Worm (Caenorhabditis elegans) whole organism, L1 larva: ENCODE results near the gene melo-3.

Experiments
- aha-1 ChIP-seq: fragments of 150-350 bp; optimal IDR thresholded peaks from 2 replicates; lab custom pipeline; 2014; ENCODE audit warnings: missing biosample characterization, missing genetic modification characterization
- alr-1 ChIP-seq: fragments of 200-800 bp; sonication (Bioruptor generic); optimal IDR thresholded peaks from 2 replicates; lab custom pipeline; 2018; ENCODE audit warnings: borderline replicate concordance, mild to moderate bottlenecking, missing genetic modification characterization, missing compliant biosample characterization
- aly-2 ChIP-seq: fragments of 150-350 bp; optimal IDR thresholded peaks from 2 replicates; lab custom pipeline; 2014; ENCODE audit warnings: missing biosample characterization, missing genetic modification characterization
- ama-1 ChIP-seq: fragments of 150-350 bp; optimal IDR thresholded peaks from 2 replicates; lab custom pipeline; 2014
- blmp-1 ChIP-seq: fragments of 150-350 bp; optimal IDR thresholded peaks from 2 replicates; lab custom pipeline; 2014; ENCODE audit warnings: missing biosample characterization, missing genetic modification characterization
- ceh-8 ChIP-seq: fragments of 200-800 bp; sonication (Bioruptor generic); optimal IDR thresholded peaks from 2 replicates; lab custom pipeline; 2018; ENCODE audit warnings: mild to moderate bottlenecking, missing genetic modification characterization, moderate library complexity, missing compliant biosample characterization
- ceh-90 ChIP-seq: sonication (generic microtip); optimal IDR thresholded peaks from 2 replicates; lab custom pipeline; 2016; ENCODE audit warnings: missing genetic modification characterization, missing compliant biosample characterization
- dpl-1 ChIP-seq, 3 experiments: fragments of 150-350 bp in 2 of 3; sonication (generic microtip) in 1 of 3; optimal IDR thresholded peaks; 2 replicates each; lab custom pipeline; 2014 to 2017; ENCODE audit warnings: missing biosample characterization in 3 of 3, missing genetic modification characterization in 3 of 3, missing genetic modification reagents in 3 of 3
- dsc-1 ChIP-seq: sonication (generic microtip); optimal IDR thresholded peaks from 2 replicates; lab custom pipeline; 2016; ENCODE audit warnings: mild to moderate bottlenecking, missing genetic modification characterization, missing compliant biosample characterization
- efl-1 ChIP-seq, 4 experiments: fragments of 150-350 bp; optimal IDR thresholded peaks in 3 of 4; peaks in 1 of 4; 1 replicate in 1 of 4; 2 replicates in 3 of 4; lab custom pipeline; 2014; ENCODE audit warnings: missing biosample characterization in 2 of 4, missing genetic modification characterization in 2 of 4, missing genetic modification reagents in 2 of 4
- efl-3 ChIP-seq: fragments of 200-800 bp; sonication (Bioruptor generic); optimal IDR thresholded peaks from 2 replicates; lab custom pipeline; 2018; ENCODE audit warnings: mild to moderate bottlenecking, missing genetic modification characterization, missing compliant biosample characterization
- egl-13 ChIP-seq: sonication (generic microtip); optimal IDR thresholded peaks from 2 replicates; lab custom pipeline; 2016; ENCODE audit warnings: missing genotype, missing genetic modification reagents, missing genetic modification characterization, missing compliant biosample characterization
- egl-27 ChIP-seq, 2 experiments: fragments of 150-350 bp in 1 of 2; sonication (generic microtip); optimal IDR thresholded peaks; 3 replicates each; lab custom pipeline; 2017 to 2018; ENCODE audit warnings: missing biosample characterization in 2 of 2, missing genetic modification characterization in 2 of 2, missing genetic modification reagents in 2 of 2
- elt-3 ChIP-seq, 6 experiments: fragments of 150-350 bp in 1 of 6; sonication (generic microtip); optimal IDR thresholded peaks; 2 replicates each; lab custom pipeline; 2017 to 2018; ENCODE audit warnings: missing biosample characterization in 6 of 6, missing genetic modification characterization in 6 of 6, inconsistent platforms in 1 of 6
- fkh-10 ChIP-seq: sonication (generic microtip); optimal IDR thresholded peaks from 2 replicates; lab custom pipeline; 2017; ENCODE audit warnings: missing biosample characterization, missing genetic modification reagents, missing genetic modification characterization
- fkh-4 ChIP-seq: sonication (generic microtip); optimal IDR thresholded peaks from 2 replicates; lab custom pipeline; 2016; ENCODE audit warnings: missing compliant biosample characterization, missing genetic modification characterization, borderline replicate concordance
- fos-1 ChIP-seq: fragments of 150-350 bp; optimal IDR thresholded peaks from 2 replicates; lab custom pipeline; 2014; ENCODE audit warnings: missing biosample characterization, missing genetic modification characterization
- grh-1 ChIP-seq: fragments of 200-800 bp; sonication (Bioruptor generic); IDR thresholded peaks from 2 replicates; pipeline ENCODE4 v1.3.6; 2022; ENCODE audit warnings: missing genetic modification reagents, missing genetic modification characterization, missing compliant biosample characterization
- hlh-17 ChIP-seq: fragments of 200-800 bp; sonication (Bioruptor generic); optimal IDR thresholded peaks from 2 replicates; lab custom pipeline; 2018; ENCODE audit warnings: missing genetic modification characterization, mild to moderate bottlenecking, missing compliant biosample characterization, moderate library complexity, borderline replicate concordance
- hlh-4 ChIP-seq: sonication (generic microtip); optimal IDR thresholded peaks from 2 replicates; lab custom pipeline; 2016; ENCODE audit warnings: mild to moderate bottlenecking, missing genetic modification characterization, missing compliant biosample characterization
- hpl-2 ChIP-seq: fragments of 150-350 bp; optimal IDR thresholded peaks from 2 replicates; lab custom pipeline; 2014; ENCODE audit warnings: missing biosample characterization, missing genetic modification reagents, missing genetic modification characterization
- irx-1 ChIP-seq: sonication (generic microtip); optimal IDR thresholded peaks from 2 replicates; lab custom pipeline; 2016; ENCODE audit warnings: missing genetic modification characterization, missing compliant biosample characterization
- isw-1 ChIP-seq: fragments of 200-800 bp; sonication (Bioruptor generic); IDR thresholded peaks from 2 replicates; pipeline ENCODE4 v1.3.6; 2022; ENCODE audit warnings: missing genetic modification characterization, missing compliant biosample characterization
- jun-1 ChIP-seq: fragments of 150-350 bp; optimal IDR thresholded peaks from 2 replicates; lab custom pipeline; 2014; ENCODE audit warnings: missing biosample characterization, missing genetic modification reagents, missing genetic modification characterization
- lin-14 ChIP-seq: fragments of 200-800 bp; sonication (Bioruptor generic); optimal IDR thresholded peaks from 2 replicates; lab custom pipeline; 2018; ENCODE audit warnings: mild to moderate bottlenecking, missing genetic modification characterization, moderate library complexity, missing compliant biosample characterization
- lin-15B ChIP-seq: fragments of 150-350 bp; sonication (generic microtip); optimal IDR thresholded peaks from 3 replicates; lab custom pipeline; 2014; ENCODE audit warnings: missing biosample characterization, missing genetic modification characterization
- lin-35 ChIP-seq, 2 experiments: fragments of 150-350 bp; optimal IDR thresholded peaks; 2 replicates each; lab custom pipeline; 2014; ENCODE audit warnings: missing biosample characterization in 2 of 2, missing genetic modification characterization in 2 of 2, missing genetic modification reagents in 2 of 2
- lin-39 ChIP-seq: fragments of 150-350 bp; optimal IDR thresholded peaks from 2 replicates; lab custom pipeline; 2014; ENCODE audit warnings: missing biosample characterization, missing genetic modification reagents, missing genetic modification characterization
- mdl-1 ChIP-seq, 2 experiments: fragments of 150-350 bp; optimal IDR thresholded peaks; 2 replicates each; lab custom pipeline; 2014 to 2017; ENCODE audit warnings: missing biosample characterization in 2 of 2, missing genetic modification characterization in 2 of 2, inconsistent platforms in 1 of 2
- nhr-11 ChIP-seq: fragments of 150-350 bp; optimal IDR thresholded peaks from 2 replicates; lab custom pipeline; 2014; ENCODE audit warnings: missing biosample characterization, missing genetic modification characterization
- nhr-19 ChIP-seq: fragments of 200-800 bp; sonication (Bioruptor generic); conservative IDR thresholded peaks from 2 replicates; pipeline ENCODE4 v1.3.6; 2022; ENCODE audit warnings: missing genetic modification characterization, missing compliant biosample characterization
- nhr-20 ChIP-seq: sonication (generic microtip); optimal IDR thresholded peaks from 2 replicates; lab custom pipeline; 2016; ENCODE audit warnings: mild to moderate bottlenecking, missing genetic modification characterization, missing compliant biosample characterization
- nhr-237 ChIP-seq: fragments of 150-350 bp; optimal IDR thresholded peaks from 2 replicates; lab custom pipeline; 2014; ENCODE audit warnings: missing biosample characterization, missing genetic modification characterization
- nhr-28 ChIP-seq: fragments of 150-350 bp; optimal IDR thresholded peaks from 2 replicates; lab custom pipeline; 2014; ENCODE audit warnings: missing biosample characterization, missing genetic modification characterization
- nhr-77 ChIP-seq: fragments of 150-350 bp; optimal IDR thresholded peaks from 2 replicates; lab custom pipeline; 2014; ENCODE audit warnings: missing biosample characterization, missing genetic modification characterization
- nhr-85 ChIP-seq: sonication (generic microtip); peaks from one replicate; lab custom pipeline; 2016; ENCODE audit warnings: missing genetic modification characterization, inconsistent platforms, missing compliant biosample characterization
- nhr-90 ChIP-seq: sonication (generic microtip); optimal IDR thresholded peaks from 2 replicates; lab custom pipeline; 2016; ENCODE audit warnings: mild to moderate bottlenecking, missing genetic modification characterization, missing compliant biosample characterization; ENCODE audit not compliant: poor library complexity
- pax-3 ChIP-seq: fragments of 200-800 bp; sonication (Bioruptor generic); optimal IDR thresholded peaks from 2 replicates; lab custom pipeline; 2018; ENCODE audit warnings: mild to moderate bottlenecking, missing genetic modification characterization, moderate library complexity, missing compliant biosample characterization
- pqm-1 ChIP-seq: sonication (generic microtip); optimal IDR thresholded peaks from 3 replicates; lab custom pipeline; 2017; ENCODE audit warnings: missing biosample characterization, missing genetic modification characterization
- rnt-1 ChIP-seq: sonication (generic microtip); optimal IDR thresholded peaks from 2 replicates; lab custom pipeline; 2016; ENCODE audit warnings: mild to moderate bottlenecking, missing genetic modification characterization, moderate library complexity, missing compliant biosample characterization
- snu-23 ChIP-seq: sonication (generic microtip); optimal IDR thresholded peaks from 2 replicates; lab custom pipeline; 2016; ENCODE audit warnings: missing genetic modification characterization, missing compliant biosample characterization
- sptf-1 ChIP-seq: fragments of 150-350 bp; optimal IDR thresholded peaks from 2 replicates; lab custom pipeline; 2014; ENCODE audit warnings: missing biosample characterization, missing genetic modification characterization
- sup-37 ChIP-seq: fragments of 200-800 bp; sonication (Bioruptor generic); optimal IDR thresholded peaks from 2 replicates; lab custom pipeline; 2018; ENCODE audit warnings: mild to moderate bottlenecking, missing genetic modification characterization, missing compliant biosample characterization
- unc-130 ChIP-seq: fragments of 150-350 bp; optimal IDR thresholded peaks from 2 replicates; lab custom pipeline; 2017; ENCODE audit warnings: missing biosample characterization, missing genetic modification characterization, inconsistent platforms
- unc-30 ChIP-seq: sonication (generic microtip); optimal IDR thresholded peaks from 2 replicates; lab custom pipeline; 2017; ENCODE audit warnings: missing biosample characterization, missing genetic modification characterization
- unc-62 ChIP-seq: fragments of 150-350 bp; optimal IDR thresholded peaks from 2 replicates; lab custom pipeline; 2014; ENCODE audit warnings: missing biosample characterization, missing genetic modification reagents, missing genetic modification characterization
- unc-86 ChIP-seq: sonication (generic microtip); optimal IDR thresholded peaks from 2 replicates; lab custom pipeline; 2016; ENCODE audit warnings: missing genetic modification characterization, missing compliant biosample characterization
- unc-98 ChIP-seq: fragments of 200-800 bp; sonication (Bioruptor generic); IDR thresholded peaks from 2 replicates; pipeline ENCODE4 v1.3.6; 2022; ENCODE audit warnings: missing genetic modification characterization, missing compliant biosample characterization
- vab-15 ChIP-seq: sonication (generic microtip); optimal IDR thresholded peaks from 2 replicates; lab custom pipeline; 2017; ENCODE audit warnings: missing genotype, mild to moderate bottlenecking, missing genetic modification characterization, missing compliant biosample characterization
- xbp-1 ChIP-seq: sonication (generic microtip); optimal IDR thresholded peaks from 2 replicates; lab custom pipeline; 2016; ENCODE audit warnings: missing genetic modification characterization, missing compliant biosample characterization
- zip-4 ChIP-seq: fragments of 200-800 bp; sonication (Bioruptor generic); optimal IDR thresholded peaks from 2 replicates; lab custom pipeline; 2018; ENCODE audit warnings: mild to moderate bottlenecking, missing genetic modification characterization, moderate library complexity, missing compliant biosample characterization
- ztf-11 ChIP-seq, 2 experiments: sonication (generic microtip); optimal IDR thresholded peaks; 2 replicates each; lab custom pipeline; 2016 to 2017; ENCODE audit warnings: missing genetic modification characterization in 2 of 2, missing biosample characterization in 1 of 2, missing compliant biosample characterization in 1 of 2
- ztf-4 ChIP-seq: fragments of 150-350 bp; optimal IDR thresholded peaks from 2 replicates; lab custom pipeline; 2014; ENCODE audit warnings: missing biosample characterization, missing genetic modification characterization

The melo-3 gene

ce11 chrV:15059534-15059933 is 22.9 kb upstream of the melo-3 start, which contains the start of the genes mcm-3 and C25D7.15 (continued):
- TF ChIP-seq egl-13 (tag; lab: Kevin White, UChicago), result no peak
- no peak for TF ChIP-seq pax-3 (tag; lab: Kevin White, UChicago)
- TF ChIP-seq efl-3 (GFP tag; lab: Kevin White, UChicago), result no peak
- TF ChIP-seq fkh-10, result no peak
- TF ChIP-seq unc-62 (GFP tag; lab: Kevin White, UChicago), result no peak
- no peak for TF ChIP-seq aha-1
- peak; percentile 82 to 89 (median 85) for TF ChIP-seq dpl-1 (GFP tag; optimal IDR thresholded peaks at IDR 0.05; lab: Kevin White, UChicago)
- no peak for TF ChIP-seq aly-2 (tag; lab: Kevin White, UChicago)
- no peak for TF ChIP-seq fkh-4 (tag; lab: Kevin White, UChicago)
- TF ChIP-seq lin-14, result no peak
- TF ChIP-seq unc-86, result no peak
- no peak for TF ChIP-seq zip-4 (GFP tag; lab: Kevin White, UChicago)
- TF ChIP-seq nhr-77 (tag; lab: Kevin White, UChicago), result no peak
- TF ChIP-seq unc-98 (GFP tag; lab: Robert Waterston, UW), result no peak
- TF ChIP-seq nhr-19 (GFP tag; lab: Robert Waterston, UW), result no peak
- TF ChIP-seq lin-39 (tag; lab: Kevin White, UChicago), result no peak
- peak; percentile 33 for TF ChIP-seq blmp-1 (tag; lab: Kevin White, UChicago)
- TF ChIP-seq rnt-1 (tag; lab: Kevin White, UChicago), result peak; percentile 31
- no peak for TF ChIP-seq ztf-4 (tag; lab: Kevin White, UChicago)
- TF ChIP-seq jun-1 (tag; lab: Kevin White, UChicago), result no peak
- peak; percentile 38 for TF ChIP-seq nhr-85 (tag; lab: Kevin White, UChicago)
- no peak for TF ChIP-seq isw-1 (GFP tag; lab: Robert Waterston, UW)
- TF ChIP-seq snu-23 (GFP tag; lab: Kevin White, UChicago), result peak; percentile 49
- TF ChIP-seq lin-15B, result peak; percentile 13
- no peak for TF ChIP-seq sup-37
- TF ChIP-seq vab-15 (tag; lab: Kevin White, UChicago), result no peak
- TF ChIP-seq dsc-1, result no peak
- no peak for TF ChIP-seq ceh-90 (tag; lab: Kevin White, UChicago)
- TF ChIP-seq nhr-28 (tag; lab: Kevin White, UChicago), result no peak
- no peak for TF ChIP-seq egl-27 (tag; optimal IDR thresholded peaks at IDR 0.05; lab: Kevin White, UChicago)
- TF ChIP-seq xbp-1, result no peak
- TF ChIP-seq nhr-90 (tag; lab: Kevin White, UChicago), result peak; percentile 41
- TF ChIP-seq efl-1 (optimal IDR thresholded peaks at IDR 0.05; lab: Kevin White, UChicago), result peak; percentile 67 to 87
- TF ChIP-seq efl-1 (GFP tag; optimal IDR thresholded peaks at IDR 0.05 in 1 of 2; lab: Kevin White, UChicago), result peak; percentile 88 to 98
- no peak for TF ChIP-seq hlh-4 (tag; lab: Kevin White, UChicago)
- TF ChIP-seq unc-130 (tag; lab: Kevin White, UChicago), result peak; percentile 67
- TF ChIP-seq alr-1 (tag; lab: Kevin White, UChicago), result no peak
- no peak for TF ChIP-seq sptf-1
- TF ChIP-seq unc-30 (tag; lab: Kevin White, UChicago), result no peak
- no peak for TF ChIP-seq ztf-11 (tag; optimal IDR thresholded peaks at IDR 0.05; lab: Kevin White, UChicago)
- peak; percentile 71 to 90 for TF ChIP-seq lin-35 (GFP tag; optimal IDR thresholded peaks at IDR 0.05; lab: Kevin White, UChicago)
- no peak for TF ChIP-seq ama-1 (lab: Kevin White, UChicago)
- peak; percentile 13 for TF ChIP-seq nhr-20 (tag; lab: Kevin White, UChicago)
- TF ChIP-seq ceh-8 (GFP tag; lab: Kevin White, UChicago), result no peak
- no peak for TF ChIP-seq grh-1 (GFP tag; lab: Robert Waterston, UW)
- no peak for TF ChIP-seq pqm-1 (tag; lab: Kevin White, UChicago)
- no peak for TF ChIP-seq mdl-1 (tag; optimal IDR thresholded peaks at IDR 0.05; lab: Kevin White, UChicago)
- TF ChIP-seq nhr-11, result no peak
- TF ChIP-seq elt-3 (tag; optimal IDR thresholded peaks at IDR 0.05; lab: Kevin White, UChicago), result peak in 1 of 6 experiments; percentile 8
- TF ChIP-seq nhr-237, result no peak
- TF ChIP-seq hpl-2, result no peak
- no peak for TF ChIP-seq fos-1 (tag; lab: Kevin White, UChicago)
- TF ChIP-seq irx-1 (tag; lab: Kevin White, UChicago), result no peak
- no peak for TF ChIP-seq hlh-17 (GFP tag; lab: Kevin White, UChicago)
- TF ChIP-seq, all 84 proteins: peak for 21
